Worm (Caenorhabditis elegans): ENCODE results near the gene cas-1.

- no peak for TF ChIP-seq pqm-1 (tag; optimal IDR thresholded peaks at IDR 0.05)
- no peak for TF ChIP-seq dve-1 (tag; optimal IDR thresholded peaks at IDR 0.05)
- TF ChIP-seq ama-1 (optimal IDR thresholded peaks at IDR 0.05), result no peak
- TF ChIP-seq che-1 (tag; optimal IDR thresholded peaks at IDR 0.05), result no peak
- TF ChIP-seq fax-1 (tag; optimal IDR thresholded peaks at IDR 0.05), result no peak
- TF ChIP-seq elt-2 (tag; optimal IDR thresholded peaks at IDR 0.05), result no peak
- TF ChIP-seq lin-11 (tag; optimal IDR thresholded peaks at IDR 0.05), result no peak
These were observed 4.9 kb downstream of the cas-1 start for ce11 chrX:16808526-16808925.
